Fruit fly (Drosophila melanogaster) whole organism, embryonic: ENCODE results near the gene CG6106.

ENCODE experiments used
- Aef1 ChIP-seq: fragments of 200-800 bp; sonication (Bioruptor generic); IDR thresholded peaks from 3 replicates; pipeline ENCODE4 v1.3.6; 2022; ENCODE audit warnings: missing biosample characterization, missing genetic modification characterization
- CG10321 ChIP-seq: fragments of 200-800 bp; sonication (Bioruptor generic); IDR thresholded peaks from 2 replicates; pipeline ENCODE4 v1.3.6; 2022; ENCODE audit warnings: missing biosample characterization, missing genetic modification characterization
- CG10431 ChIP-seq: fragments of 200-800 bp; sonication (Bioruptor generic); optimal IDR thresholded peaks from 3 replicates; lab custom pipeline; 2018; ENCODE audit warnings: missing biosample characterization, mild to moderate bottlenecking, missing genetic modification characterization
- CG10543 ChIP-seq: fragments of 200-800 bp; sonication (Bioruptor generic); optimal IDR thresholded peaks from 3 replicates; lab custom pipeline; 2017; ENCODE audit warnings: missing biosample characterization, mild to moderate bottlenecking, missing genetic modification characterization, moderate library complexity
- CG11504 ChIP-seq: fragments of 200-800 bp; sonication (Bioruptor generic); optimal IDR thresholded peaks from 3 replicates; lab custom pipeline; 2019; ENCODE audit warnings: missing biosample characterization, mild to moderate bottlenecking, missing genetic modification characterization, moderate library complexity
- CG12155 ChIP-seq: fragments of 200-800 bp; sonication (Bioruptor generic); optimal IDR thresholded peaks from 3 replicates; lab custom pipeline; 2016; ENCODE audit warnings: missing biosample characterization, missing genetic modification characterization
- CG12744 ChIP-seq: fragments of 200-800 bp; sonication (Bioruptor generic); optimal IDR thresholded peaks from 2 replicates; lab custom pipeline; 2016; ENCODE audit warnings: missing biosample characterization, missing genetic modification characterization
- CG12769 ChIP-seq: fragments of 200-800 bp; sonication (Bioruptor generic); optimal IDR thresholded peaks from 2 replicates; lab custom pipeline; 2019; ENCODE audit warnings: missing biosample characterization, mild to moderate bottlenecking, missing genetic modification characterization, moderate library complexity
- CG1529 ChIP-seq: fragments of 200-800 bp; sonication (Bioruptor generic); optimal IDR thresholded peaks from 3 replicates; lab custom pipeline; 2018; ENCODE audit warnings: missing biosample characterization, missing genetic modification characterization
- CG1602 ChIP-seq: fragments of 200-800 bp; sonication (Bioruptor generic); optimal IDR thresholded peaks from 3 replicates; lab custom pipeline; 2016; ENCODE audit warnings: missing biosample characterization, missing genetic modification characterization
- CG2120 ChIP-seq: fragments of 200-800 bp; sonication (Bioruptor generic); optimal IDR thresholded peaks from 3 replicates; lab custom pipeline; 2016; ENCODE audit warnings: missing biosample characterization, missing genetic modification characterization
- CG2678 ChIP-seq: fragments of 200-800 bp; sonication (Bioruptor generic); optimal IDR thresholded peaks from 3 replicates; lab custom pipeline; 2019; ENCODE audit warnings: missing biosample characterization, mild to moderate bottlenecking, missing genetic modification characterization, moderate library complexity
- CG2712 ChIP-seq: fragments of 200-800 bp; optimal IDR thresholded peaks from 3 replicates; lab custom pipeline; 2019; ENCODE audit warnings: missing biosample characterization, mild to moderate bottlenecking, missing genetic modification characterization, moderate library complexity
- CG3163 ChIP-seq: fragments of 200-800 bp; sonication (Bioruptor generic); optimal IDR thresholded peaks from 3 replicates; lab custom pipeline; 2016; ENCODE audit warnings: missing biosample characterization, missing genetic modification characterization
- CG3847 ChIP-seq: fragments of 200-800 bp; sonication (Bioruptor generic); IDR thresholded peaks from 2 replicates; pipeline ENCODE4 v1.3.6; 2022; ENCODE audit warnings: missing biosample characterization, missing genetic modification characterization
- CG3995 ChIP-seq: fragments of 200-800 bp; sonication (Bioruptor generic); optimal IDR thresholded peaks from 3 replicates; lab custom pipeline; 2016; ENCODE audit warnings: missing biosample characterization, missing genetic modification characterization
- CG4617 ChIP-seq: fragments of 200-800 bp; sonication (Bioruptor generic); optimal IDR thresholded peaks from 3 replicates; lab custom pipeline; 2016; ENCODE audit warnings: missing biosample characterization, missing genetic modification characterization, borderline replicate concordance
- CG5245 ChIP-seq: fragments of 200-800 bp; sonication (Bioruptor generic); optimal IDR thresholded peaks from 3 replicates; lab custom pipeline; 2016; ENCODE audit warnings: missing biosample characterization, missing genetic modification characterization
- CG8765 ChIP-seq: fragments of 200-800 bp; sonication (Bioruptor generic); IDR thresholded peaks from 2 replicates; pipeline ENCODE4 v1.3.6; 2022; ENCODE audit warnings: missing biosample characterization, missing genetic modification characterization
- CG9932 ChIP-seq: fragments of 200-800 bp; sonication (Bioruptor generic); IDR thresholded peaks from 2 replicates; pipeline ENCODE4 v1.3.6; 2022; ENCODE audit warnings: missing biosample characterization, missing genetic modification characterization
- CHES-1-like ChIP-seq: fragments of 200-800 bp; sonication (Bioruptor generic); optimal IDR thresholded peaks from 2 replicates; lab custom pipeline; 2016; ENCODE audit warnings: missing biosample characterization, missing genetic modification characterization
- Camta ChIP-seq: fragments of 200-800 bp; sonication (Bioruptor generic); optimal IDR thresholded peaks from 2 replicates; lab custom pipeline; 2016; ENCODE audit warnings: missing biosample characterization, missing genetic modification characterization
- Chrac-16 ChIP-seq: fragments of 200-800 bp; sonication (Bioruptor generic); optimal IDR thresholded peaks from 3 replicates; lab custom pipeline; 2016; ENCODE audit warnings: missing biosample characterization, missing genetic modification characterization
- CoRest ChIP-seq: fragments of 200-800 bp; sonication (Bioruptor generic); optimal IDR thresholded peaks from 3 replicates; lab custom pipeline; 2018; ENCODE audit warnings: missing biosample characterization, mild to moderate bottlenecking, missing genetic modification characterization, moderate library complexity
- D19A ChIP-seq: fragments of 200-800 bp; optimal IDR thresholded peaks from 3 replicates; lab custom pipeline; 2019; ENCODE audit warnings: missing biosample characterization, mild to moderate bottlenecking, missing genetic modification characterization, moderate library complexity
- Fer1 ChIP-seq: fragments of 200-800 bp; sonication (Bioruptor generic); optimal IDR thresholded peaks from 2 replicates; lab custom pipeline; 2017; ENCODE audit warnings: missing biosample characterization, mild to moderate bottlenecking, missing genetic modification characterization
- Hr78 ChIP-seq, 2 experiments: fragments of 200-800 bp in 1 of 2; fragments of >200 bp in 1 of 2; sonication (Bioruptor generic) in 1 of 2; optimal IDR thresholded peaks; 2 replicates each; lab custom pipeline; 2017 to 2019; ENCODE audit warnings: missing biosample characterization in 2 of 2, missing genetic modification characterization in 2 of 2, mild to moderate bottlenecking in 1 of 2, moderate library complexity in 1 of 2
- Lhr ChIP-seq: fragments of 200-800 bp; sonication (Bioruptor generic); optimal IDR thresholded peaks from 3 replicates; lab custom pipeline; 2017; ENCODE audit warnings: mild to moderate bottlenecking, missing biosample characterization, missing genetic modification reagents, missing genetic modification characterization
- Mad ChIP-seq: fragments of 200-800 bp; sonication (Bioruptor generic); optimal IDR thresholded peaks from 2 replicates; lab custom pipeline; 2016; ENCODE audit warnings: missing biosample characterization, missing genetic modification characterization
- bowl ChIP-seq: fragments of 200-800 bp; sonication (Bioruptor generic); IDR thresholded peaks from 2 replicates; pipeline ENCODE4 v1.3.6; 2022; ENCODE audit warnings: missing biosample characterization, missing genetic modification characterization
- dan ChIP-seq: fragments of 200-800 bp; sonication (Bioruptor generic); IDR thresholded peaks from 2 replicates; pipeline ENCODE4 v1.3.6; 2022; ENCODE audit warnings: missing biosample characterization, missing genetic modification characterization
- dm ChIP-seq: fragments of 200-800 bp; sonication (Bioruptor generic); optimal IDR thresholded peaks from 3 replicates; lab custom pipeline; 2016; ENCODE audit warnings: missing biosample characterization, missing genetic modification characterization
- dysf ChIP-seq: fragments of 200-800 bp; sonication (Bioruptor generic); IDR thresholded peaks from 3 replicates; pipeline ENCODE4 v1.3.6; 2022; ENCODE audit warnings: missing biosample characterization, missing genetic modification characterization
- en ChIP-seq: fragments of 200-800 bp; sonication (Bioruptor generic); optimal IDR thresholded peaks from 2 replicates; lab custom pipeline; 2016; ENCODE audit warnings: missing biosample characterization, missing genetic modification characterization
- fd96Cb ChIP-seq: fragments of 200-800 bp; sonication (Bioruptor generic); optimal IDR thresholded peaks from 2 replicates; lab custom pipeline; 2018; ENCODE audit warnings: missing biosample characterization, mild to moderate bottlenecking, missing genetic modification characterization, moderate library complexity
- fu2 ChIP-seq: fragments of 200-800 bp; sonication (Bioruptor generic); optimal IDR thresholded peaks from 2 replicates; lab custom pipeline; 2016; ENCODE audit warnings: missing biosample characterization, missing genetic modification characterization
- gce ChIP-seq: fragments of 200-800 bp; sonication (Bioruptor generic); IDR thresholded peaks from 3 replicates; pipeline ENCODE4 v1.3.6; 2022; ENCODE audit warnings: missing biosample characterization, missing genetic modification characterization
- gsb ChIP-seq: fragments of 200-800 bp; sonication (Bioruptor generic); IDR thresholded peaks from 2 replicates; pipeline ENCODE4 v1.3.6; 2022; ENCODE audit warnings: missing biosample characterization, missing genetic modification characterization
- jumu ChIP-seq: fragments of 200-800 bp; sonication (Bioruptor generic); optimal IDR thresholded peaks from 3 replicates; lab custom pipeline; 2016; ENCODE audit warnings: missing biosample characterization, missing genetic modification characterization
- kni ChIP-seq: fragments of 200-800 bp; sonication (Bioruptor generic); optimal IDR thresholded peaks from 3 replicates; lab custom pipeline; 2017; ENCODE audit warnings: mild to moderate bottlenecking, missing biosample characterization, missing genetic modification reagents, missing genetic modification characterization
- lmd ChIP-seq: fragments of 200-800 bp; sonication (Bioruptor generic); IDR thresholded peaks from 2 replicates; pipeline ENCODE4 v1.3.6; 2022; ENCODE audit warnings: missing biosample characterization, missing genetic modification characterization
- mld ChIP-seq: fragments of 200-800 bp; sonication (Bioruptor generic); IDR thresholded peaks from 3 replicates; pipeline ENCODE4 v1.3.6; 2022; ENCODE audit warnings: missing biosample characterization, missing genetic modification characterization; ENCODE audit not compliant: partially characterized antibody
- schlank ChIP-seq: fragments of 200-800 bp; sonication (Bioruptor generic); optimal IDR thresholded peaks from 2 replicates; lab custom pipeline; 2018; ENCODE audit warnings: missing biosample characterization, mild to moderate bottlenecking, missing genetic modification characterization
- scrt ChIP-seq: fragments of 200-800 bp; sonication (Bioruptor generic); optimal IDR thresholded peaks from 2 replicates; lab custom pipeline; 2018; ENCODE audit warnings: missing biosample characterization, mild to moderate bottlenecking, missing genetic modification characterization, moderate library complexity
- tgo ChIP-seq: fragments of 200-800 bp; sonication (Bioruptor generic); IDR thresholded peaks from 3 replicates; pipeline ENCODE4 v1.3.6; 2022; ENCODE audit warnings: missing biosample characterization, missing genetic modification characterization
- tin ChIP-seq: fragments of 200-800 bp; sonication (Bioruptor generic); optimal IDR thresholded peaks from 3 replicates; lab custom pipeline; 2016; ENCODE audit warnings: missing biosample characterization, missing genetic modification characterization
- unc-4 ChIP-seq: fragments of 200-800 bp; sonication (Bioruptor generic); IDR thresholded peaks from 2 replicates; pipeline ENCODE4 v1.3.6; 2022; ENCODE audit warnings: missing biosample characterization, missing genetic modification characterization; ENCODE audit not compliant: partially characterized antibody
- z ChIP-seq: fragments of 200-800 bp; sonication (Bioruptor generic); IDR thresholded peaks from 3 replicates; pipeline ENCODE4 v1.3.6; 2022; ENCODE audit warnings: missing biosample characterization, missing genetic modification characterization

Gene CG6106

dm6 chrX:18370775-18371735 is 12.4 kb downstream of the CG6106 start (continued):
- TF ChIP-seq Aef1 (GFP tag; lab: Robert Waterston, UW) (peak; percentile 87), lmd (GFP tag; lab: Robert Waterston, UW) (no peak; the same call in 1 of the 2 replicates), scrt (GFP tag; lab: Kevin White, UChicago) (peak; percentile 88), mld (GFP tag; lab: Robert Waterston, UW) (peak; percentile 95), CG12155 (peak; percentile 51), CG12744 (GFP tag; lab: Kevin White, UChicago) (no peak), CG9932 (GFP tag; lab: Robert Waterston, UW) (peak; percentile 78), CG3847 (GFP tag; lab: Robert Waterston, UW) (peak; percentile 81), kni (GFP tag; lab: Kevin White, UChicago) (peak; percentile 49), CG10321 (GFP tag; lab: Robert Waterston, UW) (no peak), CG10543 (GFP tag; lab: Kevin White, UChicago) (peak; percentile 62), CG10431 (GFP tag; lab: Kevin White, UChicago) (no peak), Lhr (peak; percentile 91), CG11504 (tag; lab: Kevin White, UChicago) (peak; percentile 47), bowl (GFP tag; lab: Robert Waterston, UW) (no peak), CG12769 (tag; lab: Kevin White, UChicago) (peak; percentile 53), CG1529 (no peak), Chrac-16 (peak; percentile 11), Fer1 (GFP tag; lab: Kevin White, UChicago) (no peak), CG3163 (GFP tag; lab: Kevin White, UChicago) (peak; percentile 20), Mad (GFP tag; lab: Kevin White, UChicago) (no peak), CG8765 (GFP tag; lab: Robert Waterston, UW) (no peak), tgo (GFP tag; lab: Robert Waterston, UW) (no peak), en (GFP tag; lab: Kevin White, UChicago) (no peak), gsb (GFP tag; lab: Robert Waterston, UW) (no peak), dan (GFP tag; lab: Robert Waterston, UW) (no peak), CG1602 (GFP tag; lab: Kevin White, UChicago) (peak; percentile 11), dysf (GFP tag; lab: Robert Waterston, UW) (peak; percentile 17; the same call in 2 of the 3 replicates), tin (no peak), jumu (GFP tag; lab: Kevin White, UChicago) (peak; percentile 46), CG2120 (GFP tag; lab: Kevin White, UChicago) (peak; percentile 50), D19A (tag; lab: Kevin White, UChicago) (no peak), Hr78 (GFP tag; optimal IDR thresholded peaks at IDR 0.05; lab: Kevin White, UChicago) (no peak), dm (GFP tag; lab: Kevin White, UChicago) (peak; percentile 50), fd96Cb (tag; lab: Kevin White, UChicago) (no peak), schlank (tag; lab: Kevin White, UChicago) (no peak), CoRest (tag; lab: Kevin White, UChicago) (peak; percentile 42), unc-4 (GFP tag; lab: Robert Waterston, UW) (peak; percentile 98), CG3995 (GFP tag; lab: Kevin White, UChicago) (peak; percentile 99), CG2712 (tag; lab: Kevin White, UChicago) (peak; percentile 24), Camta (no peak), z (GFP tag; lab: Robert Waterston, UW) (no peak), gce (GFP tag; lab: Robert Waterston, UW) (no peak), CHES-1-like (peak; percentile 53), CG2678 (tag; lab: Kevin White, UChicago) (no peak), fu2 (GFP tag; lab: Kevin White, UChicago) (no peak), CG4617 (peak; percentile 84), CG5245 (GFP tag; lab: Kevin White, UChicago) (no peak)
